Worm (Caenorhabditis elegans) whole organism, L4 larva: ENCODE data around the gene cec-4.

Source experiments
- D1046.2 ChIP-seq: fragments of 200-800 bp; sonication (Bioruptor generic); IDR thresholded peaks from 2 replicates; pipeline ENCODE4 v1.3.6; 2022; ENCODE audit warnings: missing genetic modification characterization, missing compliant biosample characterization
- F10B5.3 ChIP-seq: sonication (generic microtip); optimal IDR thresholded peaks from 2 replicates; lab custom pipeline; 2016; ENCODE audit warnings: mild to moderate bottlenecking, missing genetic modification characterization, missing compliant biosample characterization
- F44E2.7 ChIP-seq: fragments of 200-800 bp; sonication (Bioruptor generic); IDR thresholded peaks from 2 replicates; pipeline ENCODE4 v2.1.2; 2022; ENCODE audit warnings: missing genetic modification characterization, missing compliant biosample characterization
- T26A8.4 ChIP-seq: fragments of 200-800 bp; sonication (Bioruptor generic); IDR thresholded peaks from 2 replicates; pipeline ENCODE4 v1.3.6; 2022; ENCODE audit warnings: missing genetic modification characterization, missing compliant biosample characterization
- Y105C5A.15 ChIP-seq: fragments of 200-800 bp; sonication (Bioruptor generic); IDR thresholded peaks from 2 replicates; pipeline ENCODE4 v1.3.6; 2022; ENCODE audit warnings: missing genetic modification characterization, missing compliant biosample characterization
- ZK337.2 ChIP-seq: fragments of 200-800 bp; sonication (Bioruptor generic); IDR thresholded peaks from 2 replicates; pipeline ENCODE4 v1.3.6; 2022; ENCODE audit warnings: missing genetic modification reagents, missing genetic modification characterization, missing compliant biosample characterization
- aha-1 ChIP-seq: fragments of 150-350 bp; peaks from one replicate; lab custom pipeline; 2014; ENCODE audit warnings: missing biosample characterization, missing genetic modification characterization
- aly-2 ChIP-seq: sonication (generic microtip); optimal IDR thresholded peaks from 2 replicates; lab custom pipeline; 2018; ENCODE audit warnings: missing biosample characterization, missing genetic modification characterization
- arid-1 ChIP-seq: fragments of 200-800 bp; sonication (Bioruptor generic); conservative IDR thresholded peaks from 2 replicates; pipeline ENCODE4 v1.3.6; 2022; ENCODE audit warnings: missing genetic modification reagents, missing genetic modification characterization, missing compliant biosample characterization
- ceh-28 ChIP-seq: fragments of 150-350 bp; optimal IDR thresholded peaks from 2 replicates; lab custom pipeline; 2014; ENCODE audit warnings: missing biosample characterization, missing genetic modification reagents, missing genetic modification characterization
- ces-1 ChIP-seq: fragments of 150-350 bp; sonication (generic microtip); optimal IDR thresholded peaks from 4 replicates; lab custom pipeline; 2014; ENCODE audit warnings: missing biosample characterization, missing genetic modification reagents, missing genetic modification characterization
- cey-2 ChIP-seq: sonication (generic microtip); optimal IDR thresholded peaks from 3 replicates; lab custom pipeline; 2017; ENCODE audit warnings: missing genetic modification characterization, mild to moderate bottlenecking, missing compliant biosample characterization, antibody characterized with exemption, borderline replicate concordance; ENCODE audit not compliant: insufficient read depth
- ctbp-1 ChIP-seq: fragments of 200-800 bp; sonication (Bioruptor generic); IDR thresholded peaks from 2 replicates; pipeline ENCODE4 v1.3.6; 2022; ENCODE audit warnings: missing genetic modification reagents, missing genetic modification characterization, missing compliant biosample characterization
- daf-16 ChIP-seq, 3 experiments: sonication (generic microtip); optimal IDR thresholded peaks; 2 replicates each; lab custom pipeline; 2016 to 2017; ENCODE audit warnings: missing genetic modification characterization in 3 of 3, missing genetic modification reagents in 3 of 3, mild to moderate bottlenecking in 2 of 3, missing compliant biosample characterization in 2 of 3, missing biosample characterization in 1 of 3, moderate library complexity in 1 of 3
- daf-19 ChIP-seq: fragments of 200-800 bp; sonication (Bioruptor generic); conservative IDR thresholded peaks from 2 replicates; pipeline ENCODE4 v1.3.6; 2022; ENCODE audit warnings: missing genetic modification characterization, missing compliant biosample characterization
- dmd-8 ChIP-seq: fragments of 200-800 bp; sonication (Bioruptor generic); IDR thresholded peaks from 2 replicates; pipeline ENCODE4 v1.3.6; 2022; ENCODE audit warnings: missing genetic modification characterization, missing compliant biosample characterization
- dpl-1 ChIP-seq: fragments of 150-350 bp; optimal IDR thresholded peaks from 2 replicates; lab custom pipeline; 2014; ENCODE audit warnings: missing biosample characterization, missing genetic modification reagents, missing genetic modification characterization
- duxl-1 ChIP-seq: sonication (generic microtip); optimal IDR thresholded peaks from 2 replicates; lab custom pipeline; 2016; ENCODE audit warnings: mild to moderate bottlenecking, missing genetic modification characterization, moderate library complexity, missing compliant biosample characterization; ENCODE audit not compliant: poor library complexity
- egl-43 ChIP-seq: fragments of 200-800 bp; sonication (Bioruptor generic); IDR thresholded peaks from 2 replicates; pipeline ENCODE4 v1.3.6; 2022; ENCODE audit warnings: missing genetic modification reagents, missing genetic modification characterization, missing compliant biosample characterization
- fkh-10 ChIP-seq: fragments of 150-350 bp; optimal IDR thresholded peaks from 2 replicates; lab custom pipeline; 2014; ENCODE audit warnings: missing biosample characterization, missing genetic modification reagents, missing genetic modification characterization
- fos-1 ChIP-seq: fragments of 150-350 bp; optimal IDR thresholded peaks from 2 replicates; lab custom pipeline; 2014; ENCODE audit warnings: missing biosample characterization, missing genetic modification characterization
- gei-8 ChIP-seq: fragments of 200-800 bp; sonication (Bioruptor generic); optimal IDR thresholded peaks from 2 replicates; lab custom pipeline; 2018; ENCODE audit warnings: mild to moderate bottlenecking, missing genetic modification characterization, missing compliant biosample characterization
- hlh-11 ChIP-seq: fragments of 200-800 bp; sonication (Bioruptor generic); optimal IDR thresholded peaks from 2 replicates; lab custom pipeline; 2018; ENCODE audit warnings: mild to moderate bottlenecking, missing genetic modification characterization, missing compliant biosample characterization
- lim-7 ChIP-seq: fragments of 200-800 bp; sonication (Bioruptor generic); IDR thresholded peaks from 2 replicates; pipeline ENCODE4 v1.3.6; 2022; ENCODE audit warnings: missing genetic modification characterization, missing compliant biosample characterization
- lin-1 ChIP-seq: fragments of 200-800 bp; sonication (Bioruptor generic); IDR thresholded peaks from 2 replicates; pipeline ENCODE4 v1.3.6; 2022; ENCODE audit warnings: missing genetic modification reagents, missing genetic modification characterization, missing compliant biosample characterization
- lin-29 ChIP-seq: fragments of 200-800 bp; sonication (Bioruptor generic); IDR thresholded peaks from 2 replicates; pipeline ENCODE4 v1.3.6; 2022; ENCODE audit warnings: missing genetic modification reagents, missing genetic modification characterization, missing compliant biosample characterization
- lin-39 ChIP-seq: fragments of 150-350 bp; optimal IDR thresholded peaks from 2 replicates; lab custom pipeline; 2014; ENCODE audit warnings: missing biosample characterization, missing genetic modification reagents, missing genetic modification characterization
- lsy-2 ChIP-seq, 2 experiments: fragments of 150-350 bp in 1 of 2; sonication (generic microtip) in 1 of 2; optimal IDR thresholded peaks; 2 replicates each; lab custom pipeline; 2014 to 2017; ENCODE audit warnings: missing biosample characterization in 2 of 2, missing genetic modification characterization in 2 of 2
- madf-9 ChIP-seq: fragments of 200-800 bp; sonication (Bioruptor generic); conservative IDR thresholded peaks from 2 replicates; pipeline ENCODE4 v1.3.6; 2022; ENCODE audit warnings: missing genetic modification reagents, missing genetic modification characterization, missing compliant biosample characterization
- mep-1 ChIP-seq: fragments of 150-350 bp; sonication (generic microtip); optimal IDR thresholded peaks from 3 replicates; lab custom pipeline; 2014; ENCODE audit warnings: missing biosample characterization, missing genetic modification characterization
- nhr-10 ChIP-seq: fragments of 150-350 bp; optimal IDR thresholded peaks from 2 replicates; lab custom pipeline; 2014; ENCODE audit warnings: missing biosample characterization, missing genetic modification characterization
- nhr-11 ChIP-seq: fragments of 150-350 bp; optimal IDR thresholded peaks from 2 replicates; lab custom pipeline; 2014; ENCODE audit warnings: missing biosample characterization, missing genetic modification characterization
- nhr-28 ChIP-seq: fragments of 150-350 bp; optimal IDR thresholded peaks from 2 replicates; lab custom pipeline; 2014; ENCODE audit warnings: missing biosample characterization, missing genetic modification characterization
- nhr-42 ChIP-seq: fragments of 200-800 bp; sonication (Bioruptor generic); IDR thresholded peaks from 2 replicates; pipeline ENCODE4 v1.3.6; 2022; ENCODE audit warnings: missing genetic modification characterization, missing compliant biosample characterization
- nhr-48 ChIP-seq: sonication (generic microtip); optimal IDR thresholded peaks from 2 replicates; lab custom pipeline; 2016; ENCODE audit warnings: mild to moderate bottlenecking, missing genetic modification characterization, missing compliant biosample characterization
- spr-3 ChIP-seq: fragments of 200-800 bp; sonication (Bioruptor generic); optimal IDR thresholded peaks from 2 replicates; lab custom pipeline; 2018; ENCODE audit warnings: mild to moderate bottlenecking, missing genetic modification characterization, missing compliant biosample characterization
- tag-97 ChIP-seq: fragments of 200-800 bp; sonication (Bioruptor generic); IDR thresholded peaks from 2 replicates; pipeline ENCODE4 v1.3.6; 2022; ENCODE audit warnings: missing genetic modification characterization, missing compliant biosample characterization
- unc-62 ChIP-seq, 3 experiments: fragments of 150-350 bp in 1 of 3; sonication (generic microtip); optimal IDR thresholded peaks in 2 of 3; peaks in 1 of 3; 1 replicate in 1 of 3; 2 replicates in 2 of 3; lab custom pipeline; 2014 to 2017; ENCODE audit warnings: missing biosample characterization in 3 of 3, missing genetic modification characterization in 3 of 3, missing genetic modification reagents in 3 of 3, missing genotype in 1 of 3
- zfp-2 ChIP-seq: sonication (generic microtip); optimal IDR thresholded peaks from 2 replicates; lab custom pipeline; 2016; ENCODE audit warnings: mild to moderate bottlenecking, missing genetic modification characterization, missing compliant biosample characterization
- zip-2 ChIP-seq: fragments of 150-350 bp; optimal IDR thresholded peaks from 2 replicates; lab custom pipeline; 2014; ENCODE audit warnings: missing biosample characterization, missing genetic modification characterization
- ztf-11 ChIP-seq: fragments of 150-350 bp; optimal IDR thresholded peaks from 2 replicates; lab custom pipeline; 2014; ENCODE audit warnings: missing biosample characterization, missing genetic modification characterization
- ztf-7 ChIP-seq: fragments of 150-350 bp; optimal IDR thresholded peaks from 2 replicates; lab custom pipeline; 2014; ENCODE audit warnings: missing biosample characterization, missing genetic modification characterization

cec-4 gene

DNA sequence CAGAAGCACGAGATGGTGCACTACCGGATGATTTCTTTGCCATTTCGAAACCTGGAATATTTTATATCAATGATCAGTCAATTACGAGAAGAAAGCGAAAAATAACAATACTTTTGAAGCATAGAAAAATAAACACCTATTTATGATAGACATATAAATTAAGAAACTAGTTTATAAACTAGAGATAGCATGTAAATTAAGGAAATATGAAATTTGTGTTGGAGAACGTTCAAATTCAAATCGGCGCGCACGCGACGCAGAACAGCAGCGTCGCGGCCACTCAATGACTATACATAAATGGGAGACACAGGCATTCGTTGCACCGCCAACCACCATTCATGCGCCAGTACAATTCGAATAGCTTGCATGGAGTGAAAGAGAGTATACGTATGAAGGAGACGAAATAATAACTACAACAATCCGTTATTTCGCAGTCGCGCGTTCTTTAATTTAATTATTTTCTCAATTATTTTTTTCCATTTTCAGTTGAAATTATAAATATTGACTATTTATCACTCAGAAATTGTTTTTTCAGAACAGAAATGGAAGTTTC lies 4.6 kb downstream of the cec-4 start, which contains the start of the genes cec-5 and nol-10 (continued):
- TF ChIP-seq ces-1 (GFP tag; lab: Kevin White, UChicago): peak; percentile 59
- TF ChIP-seq hlh-11 (tag; lab: Kevin White, UChicago): no peak
- TF ChIP-seq gei-8 (GFP tag; lab: Kevin White, UChicago): no peak
- no peak for TF ChIP-seq tag-97 (GFP tag; lab: Robert Waterston, UW)
- TF ChIP-seq ceh-28 (tag; lab: Kevin White, UChicago): no peak
- TF ChIP-seq nhr-48 (tag; lab: Kevin White, UChicago): peak; percentile 26
- no peak; the same call in 1 of the 2 replicates for TF ChIP-seq T26A8.4 (GFP tag; lab: Robert Waterston, UW)
- no peak for TF ChIP-seq zfp-2 (tag; lab: Kevin White, UChicago)
- peak; percentile 91 for TF ChIP-seq mep-1 (tag; lab: Kevin White, UChicago)
- TF ChIP-seq madf-9 (GFP tag; lab: Robert Waterston, UW): no peak
- TF ChIP-seq dmd-8 (GFP tag; lab: Robert Waterston, UW): no peak
- TF ChIP-seq lsy-2 (tag; optimal IDR thresholded peaks at IDR 0.05; lab: Kevin White, UChicago): peak; percentile 57 to 91
- no peak for TF ChIP-seq ztf-11 (tag; lab: Kevin White, UChicago)
- peak in 1 of 2 experiments; percentile 64 for TF ChIP-seq unc-62 (GFP tag; optimal IDR thresholded peaks at IDR 0.05 in 1 of 2; lab: Kevin White, UChicago)
- TF ChIP-seq unc-62 (tag; optimal IDR thresholded peaks at IDR 0.05; lab: Kevin White, UChicago): no peak
- TF ChIP-seq lim-7 (GFP tag; lab: Robert Waterston, UW): no peak
- TF ChIP-seq zip-2 (tag; lab: Kevin White, UChicago): no peak
- TF ChIP-seq ztf-7 (tag; lab: Kevin White, UChicago): peak; percentile 48
- TF ChIP-seq daf-19: no peak
- TF ChIP-seq lin-1 (GFP tag; lab: Robert Waterston, UW): no peak
- TF ChIP-seq aha-1 (tag; lab: Kevin White, UChicago): peak; percentile 98
- no peak for TF ChIP-seq spr-3 (GFP tag; lab: Kevin White, UChicago)
- TF ChIP-seq egl-43: 0 out of 2 replicates have a peak, but pooled peaks have one; percentile 11
- TF ChIP-seq cey-2: no peak
- TF ChIP-seq Y105C5A.15 (GFP tag; lab: Robert Waterston, UW): no peak
- 0 out of 2 replicates have a peak, but pooled peaks have one; percentile 39 for TF ChIP-seq ctbp-1 (GFP tag; lab: Robert Waterston, UW)
- TF ChIP-seq fkh-10 (GFP tag; lab: Kevin White, UChicago): peak; percentile 34
- peak; percentile 79 for TF ChIP-seq dpl-1 (GFP tag; lab: Kevin White, UChicago)
- TF ChIP-seq nhr-28 (tag; lab: Kevin White, UChicago): peak; percentile 55
- TF ChIP-seq nhr-11 (tag; lab: Kevin White, UChicago): peak; percentile 12
- TF ChIP-seq F10B5.3 (tag; lab: Kevin White, UChicago): no peak
- TF ChIP-seq duxl-1: peak; percentile 62
- TF ChIP-seq D1046.2 (GFP tag; lab: Robert Waterston, UW): no peak
- no peak for TF ChIP-seq F44E2.7
- no peak for TF ChIP-seq lin-29 (GFP tag; lab: Robert Waterston, UW)
- peak; percentile 84 for TF ChIP-seq arid-1
- TF ChIP-seq aly-2: no peak
- no peak for TF ChIP-seq lin-39 (tag; lab: Kevin White, UChicago)
- TF ChIP-seq fos-1 (tag; lab: Kevin White, UChicago): no peak
- TF ChIP-seq ZK337.2 (GFP tag; lab: Robert Waterston, UW): no peak
- no peak for TF ChIP-seq nhr-10 (tag; lab: Kevin White, UChicago)
- no peak for TF ChIP-seq nhr-42 (GFP tag; lab: Robert Waterston, UW)
- TF ChIP-seq daf-16 (GFP tag; optimal IDR thresholded peaks at IDR 0.05; lab: Kevin White, UChicago): peak in 1 of 2 experiments; percentile 24
- TF ChIP-seq daf-16 (tag; optimal IDR thresholded peaks at IDR 0.05; lab: Kevin White, UChicago): peak; percentile 76
- TF ChIP-seq, all 104 proteins: peak for 34
